Worm (Caenorhabditis elegans) whole organism, L3 larva: ENCODE measurements around the gene fbxc-28.

Source experiments
- ZK546.5 ChIP-seq: sonication (generic microtip); optimal IDR thresholded peaks from 2 replicates; lab custom pipeline; 2017; ENCODE audit warnings: missing biosample characterization, missing genetic modification characterization
- ama-1 ChIP-seq: fragments of 150-350 bp; optimal IDR thresholded peaks from 2 replicates; lab custom pipeline; 2018
- daf-12 ChIP-seq: fragments of 150-350 bp; optimal IDR thresholded peaks from 2 replicates; lab custom pipeline; 2014; ENCODE audit warnings: missing biosample characterization, missing genetic modification reagents, missing genetic modification characterization
- lin-15B ChIP-seq: fragments of 150-350 bp; optimal IDR thresholded peaks from 2 replicates; lab custom pipeline; 2014; ENCODE audit warnings: missing biosample characterization, missing genetic modification characterization
- nhr-11 ChIP-seq: fragments of 150-350 bp; optimal IDR thresholded peaks from 2 replicates; lab custom pipeline; 2014; ENCODE audit warnings: missing biosample characterization, missing genetic modification characterization
- nhr-237 ChIP-seq: fragments of 150-350 bp; optimal IDR thresholded peaks from 2 replicates; lab custom pipeline; 2014; ENCODE audit warnings: missing biosample characterization, missing genetic modification characterization
- nhr-25 ChIP-seq: sonication (generic microtip); optimal IDR thresholded peaks from 2 replicates; lab custom pipeline; 2017; ENCODE audit warnings: missing biosample characterization, missing genetic modification characterization
- sea-2 ChIP-seq: fragments of 150-350 bp; sonication (generic microtip); optimal IDR thresholded peaks from 4 replicates; lab custom pipeline; 2014; ENCODE audit warnings: missing biosample characterization, missing genetic modification reagents, missing genetic modification characterization
- snpc-4 ChIP-seq: fragments of 150-350 bp; optimal IDR thresholded peaks from 2 replicates; lab custom pipeline; 2014; ENCODE audit warnings: missing biosample characterization, missing genetic modification characterization
- tbx-2 ChIP-seq: sonication (generic microtip); optimal IDR thresholded peaks from 2 replicates; lab custom pipeline; 2016; ENCODE audit warnings: mild to moderate bottlenecking, missing genetic modification characterization, missing compliant biosample characterization
- unc-39 ChIP-seq: sonication (generic microtip); optimal IDR thresholded peaks from 4 replicates; lab custom pipeline; 2017; ENCODE audit warnings: missing biosample characterization, missing genetic modification characterization
- unc-62 ChIP-seq: fragments of 150-350 bp; sonication (generic microtip); optimal IDR thresholded peaks from 4 replicates; lab custom pipeline; 2014; ENCODE audit warnings: missing biosample characterization, missing genetic modification reagents, missing genetic modification characterization
- zag-1 ChIP-seq: fragments of 150-350 bp; optimal IDR thresholded peaks from 2 replicates; lab custom pipeline; 2014; ENCODE audit warnings: missing biosample characterization, missing genetic modification characterization
- ztf-11 ChIP-seq: fragments of 150-350 bp; optimal IDR thresholded peaks from 2 replicates; lab custom pipeline; 2014; ENCODE audit warnings: missing biosample characterization, missing genetic modification characterization

- TF ChIP-seq nhr-25 (tag; lab: Kevin White, UChicago) (no peak), ZK546.5 (tag; lab: Kevin White, UChicago) (no peak), daf-12 (tag; lab: Kevin White, UChicago) (no peak), nhr-11 (tag; lab: Kevin White, UChicago) (no peak), zag-1 (tag; lab: Kevin White, UChicago) (no peak), tbx-2 (tag; lab: Kevin White, UChicago) (no peak), lin-15B (no peak), unc-39 (no peak), ama-1 (lab: Kevin White, UChicago) (no peak), unc-62 (GFP tag; lab: Kevin White, UChicago) (no peak), sea-2 (no peak), nhr-237 (tag; lab: Kevin White, UChicago) (no peak), ztf-11 (tag; lab: Kevin White, UChicago) (no peak), snpc-4 (tag; lab: Kevin White, UChicago) (no peak)
These were observed 6.3 kb upstream of the fbxc-28 start, which contains the start of gene fbxc-30 for ce11 chrII:917324-917723.
